Worm (Caenorhabditis elegans): ENCODE measurements around the gene ints-7.

ce11 chrII:11637817-11638216 lies 55.2 kb downstream of the ints-7 start:
- TF ChIP-seq nhr-237 (tag; optimal IDR thresholded peaks at IDR 0.05): no peak
- TF ChIP-seq nhr-76 (tag; optimal IDR thresholded peaks at IDR 0.05): no peak
- no peak for TF ChIP-seq egl-13 (tag; optimal IDR thresholded peaks at IDR 0.05)
- TF ChIP-seq lin-13 (GFP tag; optimal IDR thresholded peaks at IDR 0.05): no peak
- TF ChIP-seq ceh-82 (tag; optimal IDR thresholded peaks at IDR 0.05): no peak
- no peak for TF ChIP-seq ets-5 (GFP tag; IDR thresholded peaks at IDR 0.05)
- TF ChIP-seq elt-3 (tag; optimal IDR thresholded peaks at IDR 0.05): no peak
- TF ChIP-seq pag-3 (tag; optimal IDR thresholded peaks at IDR 0.05; ENCODE audit: borderline replicate concordance, insufficient read depth): no peak
- TF ChIP-seq unc-62 (GFP tag; optimal IDR thresholded peaks at IDR 0.05): no peak
- no peak for TF ChIP-seq dpl-1 (GFP tag; optimal IDR thresholded peaks at IDR 0.05)
- TF ChIP-seq ceh-90 (tag; optimal IDR thresholded peaks at IDR 0.05): no peak
- TF ChIP-seq elt-2 (tag; optimal IDR thresholded peaks at IDR 0.05): no peak
- TF ChIP-seq aly-2 (tag; optimal IDR thresholded peaks at IDR 0.05): no peak
- no peak for TF ChIP-seq tbx-2 (tag; optimal IDR thresholded peaks at IDR 0.05)
